Fruit fly (Drosophila melanogaster) whole organism, embryonic: ENCODE data around the gene Syt1.

Experiments used
- CG10543 ChIP-seq: fragments of 200-800 bp; sonication (Bioruptor generic); optimal IDR thresholded peaks from 3 replicates; lab custom pipeline; 2017; ENCODE audit warnings: missing biosample characterization, mild to moderate bottlenecking, missing genetic modification characterization, moderate library complexity
- CG10565 ChIP-seq: fragments of 200-800 bp; sonication (Bioruptor generic); optimal IDR thresholded peaks from 3 replicates; lab custom pipeline; 2016; ENCODE audit warnings: missing biosample characterization, mild to moderate bottlenecking, missing genetic modification characterization
- CG11093 ChIP-seq: fragments of 200-800 bp; sonication (Bioruptor generic); IDR thresholded peaks from 3 replicates; pipeline ENCODE4 v1.3.6; 2022; ENCODE audit warnings: missing biosample characterization, missing genetic modification characterization
- CG12104 ChIP-seq: fragments of 200-800 bp; sonication (Bioruptor generic); optimal IDR thresholded peaks from 3 replicates; lab custom pipeline; 2016; ENCODE audit warnings: missing biosample characterization, missing genetic modification characterization
- CG12219 ChIP-seq: fragments of 200-800 bp; sonication (Bioruptor generic); optimal IDR thresholded peaks from 3 replicates; lab custom pipeline; 2018; ENCODE audit warnings: missing biosample characterization, mild to moderate bottlenecking, missing genetic modification characterization
- CG14050 ChIP-seq: fragments of 200-800 bp; sonication (Bioruptor generic); IDR thresholded peaks from 3 replicates; pipeline ENCODE4 v1.3.6; 2022; ENCODE audit warnings: missing biosample characterization, missing genetic modification characterization
- CG14441 ChIP-seq: fragments of 200-800 bp; sonication (Bioruptor generic); IDR thresholded peaks from 2 replicates; pipeline ENCODE4 v1.3.6; 2022; ENCODE audit warnings: missing biosample characterization, missing genetic modification characterization
- CG2116 ChIP-seq: fragments of 200-800 bp; sonication (Bioruptor generic); optimal IDR thresholded peaks from 3 replicates; lab custom pipeline; 2018; ENCODE audit warnings: missing biosample characterization, mild to moderate bottlenecking, missing genetic modification characterization
- CG31365 ChIP-seq: fragments of 200-800 bp; sonication (Bioruptor generic); optimal IDR thresholded peaks from 2 replicates; lab custom pipeline; 2018; ENCODE audit warnings: missing biosample characterization, mild to moderate bottlenecking, missing genetic modification characterization
- CG32532 ChIP-seq: fragments of 200-800 bp; sonication (Bioruptor generic); IDR thresholded peaks from 2 replicates; pipeline ENCODE4 v1.3.6; 2022; ENCODE audit warnings: missing biosample characterization, missing genetic modification characterization
- CG33213 ChIP-seq: fragments of 200-800 bp; sonication (Bioruptor generic); optimal IDR thresholded peaks from 3 replicates; lab custom pipeline; 2016; ENCODE audit warnings: missing biosample characterization, missing genetic modification characterization
- CG34376 ChIP-seq: fragments of 200-800 bp; sonication (Bioruptor generic); optimal IDR thresholded peaks from 2 replicates; lab custom pipeline; 2018; ENCODE audit warnings: missing biosample characterization, mild to moderate bottlenecking, missing genetic modification characterization
- CG5180 ChIP-seq: fragments of 200-800 bp; sonication (Bioruptor generic); optimal IDR thresholded peaks from 3 replicates; lab custom pipeline; 2017; ENCODE audit warnings: missing biosample characterization, missing genetic modification characterization, mild to moderate bottlenecking, moderate library complexity, missing genetic modification reagents
- CG6175 ChIP-seq: fragments of 200-800 bp; sonication (Bioruptor generic); IDR thresholded peaks from 3 replicates; pipeline ENCODE4 v1.3.6; 2022; ENCODE audit warnings: missing biosample characterization, missing genetic modification characterization
- CG6791 ChIP-seq: fragments of 200-800 bp; sonication (Bioruptor generic); IDR thresholded peaks from 3 replicates; pipeline ENCODE4 v1.3.6; 2022; ENCODE audit warnings: missing biosample characterization, missing genetic modification characterization; ENCODE audit not compliant: partially characterized antibody
- CG6813 ChIP-seq: fragments of 200-800 bp; sonication (Bioruptor generic); optimal IDR thresholded peaks from 2 replicates; lab custom pipeline; 2017; ENCODE audit warnings: missing biosample characterization, missing genetic modification characterization, mild to moderate bottlenecking, moderate library complexity, missing genetic modification reagents
- CG9932 ChIP-seq: fragments of 200-800 bp; sonication (Bioruptor generic); IDR thresholded peaks from 2 replicates; pipeline ENCODE4 v1.3.6; 2022; ENCODE audit warnings: missing biosample characterization, missing genetic modification characterization
- Deaf1 ChIP-seq: fragments of 200-800 bp; optimal IDR thresholded peaks from 3 replicates; lab custom pipeline; 2019; ENCODE audit warnings: missing biosample characterization, mild to moderate bottlenecking, missing genetic modification characterization, moderate library complexity
- Dp ChIP-seq: fragments of 200-800 bp; sonication (Bioruptor generic); optimal IDR thresholded peaks from 2 replicates; lab custom pipeline; 2018; ENCODE audit warnings: missing biosample characterization, mild to moderate bottlenecking, missing genetic modification characterization, moderate library complexity
- Jarid2 ChIP-seq: fragments of 200-800 bp; sonication (Bioruptor generic); optimal IDR thresholded peaks from 3 replicates; lab custom pipeline; 2017; ENCODE audit warnings: mild to moderate bottlenecking, missing biosample characterization, missing genetic modification reagents, missing genetic modification characterization
- Med ChIP-seq: fragments of 200-800 bp; sonication (Bioruptor generic); peaks from one replicate; lab custom pipeline; 2016; ENCODE audit warnings: missing biosample characterization, missing genetic modification characterization, mild to moderate bottlenecking, inconsistent platforms, moderate library complexity
- NC2β ChIP-seq: fragments of 200-800 bp; sonication (Bioruptor generic); optimal IDR thresholded peaks from 2 replicates; lab custom pipeline; 2016; ENCODE audit warnings: missing biosample characterization, missing genetic modification characterization
- Nf-YB ChIP-seq: fragments of 200-800 bp; sonication (Bioruptor generic); optimal IDR thresholded peaks from 3 replicates; lab custom pipeline; 2019; ENCODE audit warnings: missing biosample characterization, mild to moderate bottlenecking, missing genetic modification characterization, moderate library complexity
- Pdp1 ChIP-seq, 2 experiments: fragments of 200-800 bp; sonication (Bioruptor generic); optimal IDR thresholded peaks; 3 replicates each; lab custom pipeline; 2016; ENCODE audit warnings: missing biosample characterization in 2 of 2, missing genetic modification characterization in 2 of 2, mild to moderate bottlenecking in 1 of 2, moderate library complexity in 1 of 2
- Sry-δ ChIP-seq: fragments of 200-800 bp; sonication (Bioruptor generic); optimal IDR thresholded peaks from 2 replicates; lab custom pipeline; 2016; ENCODE audit warnings: missing biosample characterization, missing genetic modification characterization
- amos ChIP-seq: fragments of 200-800 bp; sonication (Bioruptor generic); IDR thresholded peaks from 2 replicates; pipeline ENCODE4 v1.3.6; 2022; ENCODE audit warnings: missing biosample characterization, missing genetic modification characterization; ENCODE audit not compliant: partially characterized antibody
- cad ChIP-seq: fragments of >200 bp; optimal IDR thresholded peaks from 2 replicates; lab custom pipeline; 2017; ENCODE audit warnings: missing biosample characterization, missing genetic modification characterization
- cato ChIP-seq: fragments of 200-800 bp; sonication (Bioruptor generic); optimal IDR thresholded peaks from 2 replicates; lab custom pipeline; 2016; ENCODE audit warnings: missing biosample characterization, missing genetic modification characterization, borderline replicate concordance
- caup ChIP-seq: fragments of 200-800 bp; sonication (Bioruptor generic); optimal IDR thresholded peaks from 3 replicates; lab custom pipeline; 2017; ENCODE audit warnings: missing biosample characterization, mild to moderate bottlenecking, missing genetic modification characterization, moderate library complexity; ENCODE audit not compliant: severe bottlenecking
- chinmo ChIP-seq: fragments of 200-800 bp; sonication (Bioruptor generic); IDR thresholded peaks from 4 replicates; pipeline ENCODE4 v1.3.6; 2022; ENCODE audit warnings: missing biosample characterization, missing genetic modification characterization; ENCODE audit not compliant: partially characterized antibody
- cwo ChIP-seq: fragments of 200-800 bp; sonication (Bioruptor generic); optimal IDR thresholded peaks from 3 replicates; lab custom pipeline; 2017; ENCODE audit warnings: missing biosample characterization, missing genetic modification characterization, mild to moderate bottlenecking, moderate library complexity, missing genetic modification reagents
- eve ChIP-seq, 2 experiments: fragments of >200 bp; optimal IDR thresholded peaks; 2 replicates each; lab custom pipeline; 2017; ENCODE audit warnings: missing biosample characterization in 2 of 2, missing genetic modification characterization in 2 of 2
- eyg ChIP-seq: fragments of 200-800 bp; sonication (Bioruptor generic); optimal IDR thresholded peaks from 3 replicates; lab custom pipeline; 2016; ENCODE audit warnings: missing biosample characterization, missing genetic modification characterization
- gem ChIP-seq: fragments of 200-800 bp; sonication (Bioruptor generic); optimal IDR thresholded peaks from 2 replicates; lab custom pipeline; 2019; ENCODE audit warnings: missing biosample characterization, mild to moderate bottlenecking, missing genetic modification characterization, moderate library complexity
- jing ChIP-seq: fragments of 200-800 bp; sonication (Bioruptor generic); optimal IDR thresholded peaks from 2 replicates; lab custom pipeline; 2018; ENCODE audit warnings: missing biosample characterization, mild to moderate bottlenecking, missing genetic modification characterization
- knrl ChIP-seq: fragments of 200-800 bp; sonication (Bioruptor generic); IDR thresholded peaks from 3 replicates; pipeline ENCODE4 v1.3.6; 2022; ENCODE audit warnings: missing biosample characterization, missing genetic modification characterization; ENCODE audit not compliant: partially characterized antibody
- lab ChIP-seq: fragments of 200-800 bp; sonication (Bioruptor generic); optimal IDR thresholded peaks from 3 replicates; lab custom pipeline; 2017; ENCODE audit warnings: missing biosample characterization, missing genetic modification characterization, mild to moderate bottlenecking, moderate library complexity, missing genetic modification reagents
- org-1 ChIP-seq: fragments of 200-800 bp; sonication (Bioruptor generic); optimal IDR thresholded peaks from 2 replicates; lab custom pipeline; 2017; ENCODE audit warnings: missing biosample characterization, missing genetic modification characterization
- pnt ChIP-seq: fragments of 200-800 bp; sonication (Bioruptor generic); optimal IDR thresholded peaks from 3 replicates; lab custom pipeline; 2016; ENCODE audit warnings: missing biosample characterization, missing genetic modification characterization
- slou ChIP-seq: fragments of 200-800 bp; sonication (Bioruptor generic); optimal IDR thresholded peaks from 3 replicates; lab custom pipeline; 2016; ENCODE audit warnings: missing biosample characterization, missing genetic modification characterization
- sug ChIP-seq: fragments of 200-800 bp; optimal IDR thresholded peaks from 2 replicates; lab custom pipeline; 2019; ENCODE audit warnings: missing biosample characterization, mild to moderate bottlenecking, missing genetic modification characterization, moderate library complexity
- z ChIP-seq: fragments of 200-800 bp; sonication (Bioruptor generic); IDR thresholded peaks from 3 replicates; pipeline ENCODE4 v1.3.6; 2022; ENCODE audit warnings: missing biosample characterization, missing genetic modification characterization

Syt1 gene

DNA sequence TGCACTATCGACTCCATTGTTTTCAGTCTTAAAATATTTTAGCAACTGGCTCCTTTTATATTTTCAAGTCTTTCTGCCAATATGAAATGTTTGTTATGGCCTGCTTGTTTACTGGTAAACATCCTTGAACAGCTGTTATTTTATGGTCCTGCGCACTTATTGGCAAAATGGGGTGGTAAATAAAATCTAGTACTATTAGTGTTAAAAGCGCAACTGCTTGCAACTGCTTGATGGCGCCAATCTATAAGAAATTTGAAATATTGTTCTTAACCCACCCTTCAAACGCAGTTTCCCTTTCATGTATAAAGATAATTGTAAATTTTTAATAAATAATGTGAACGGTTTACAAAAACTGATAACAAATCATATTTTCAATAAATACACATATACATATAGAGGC lies 15.9 kb upstream of the Syt1 start, which contains the start of gene G6P (continued):
- TF ChIP-seq CG31365 (tag; lab: Kevin White, UChicago) (peak; percentile 94), Sry-δ (GFP tag; lab: Kevin White, UChicago) (no peak), eyg (GFP tag; lab: Kevin White, UChicago) (no peak), eve (GFP tag; optimal IDR thresholded peaks at IDR 0.05; lab: Kevin White, UChicago) (no peak), pnt (GFP tag; lab: Kevin White, UChicago) (no peak), Dp (GFP tag; lab: Kevin White, UChicago) (peak; percentile 70), CG10565 (GFP tag; lab: Kevin White, UChicago) (no peak), z (GFP tag; lab: Robert Waterston, UW) (no peak)

DNA sequence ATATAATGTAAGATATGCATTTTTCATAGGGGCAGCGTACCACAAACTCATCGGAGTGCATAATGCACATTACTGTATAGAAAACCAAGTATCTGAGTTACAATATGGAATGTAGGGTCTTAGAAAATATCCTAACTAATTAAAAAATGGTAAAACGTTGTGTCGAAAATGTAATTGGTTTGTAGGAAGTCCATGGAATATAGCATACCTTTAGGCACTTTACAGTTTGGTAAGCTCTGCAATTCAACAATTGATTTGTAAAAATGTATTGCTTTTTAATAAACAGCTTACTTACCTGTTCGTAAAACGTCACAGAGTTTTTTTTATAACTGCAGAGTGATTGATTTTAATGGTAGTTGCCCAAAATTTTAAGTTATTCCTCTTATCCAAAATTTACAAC lies 12.4 kb upstream of the Syt1 start, which contains the start of gene CG2964:
CG2964 (plus strand) TSS at position 301 of the 400 bp plus-strand sequence.
- no peak for TF ChIP-seq CG12219
- TF ChIP-seq cato (GFP tag; lab: Kevin White, UChicago) = no peak
- TF ChIP-seq CG34376 (GFP tag; lab: Kevin White, UChicago) = no peak
- TF ChIP-seq, all 482 proteins: peak for 0

DNA sequence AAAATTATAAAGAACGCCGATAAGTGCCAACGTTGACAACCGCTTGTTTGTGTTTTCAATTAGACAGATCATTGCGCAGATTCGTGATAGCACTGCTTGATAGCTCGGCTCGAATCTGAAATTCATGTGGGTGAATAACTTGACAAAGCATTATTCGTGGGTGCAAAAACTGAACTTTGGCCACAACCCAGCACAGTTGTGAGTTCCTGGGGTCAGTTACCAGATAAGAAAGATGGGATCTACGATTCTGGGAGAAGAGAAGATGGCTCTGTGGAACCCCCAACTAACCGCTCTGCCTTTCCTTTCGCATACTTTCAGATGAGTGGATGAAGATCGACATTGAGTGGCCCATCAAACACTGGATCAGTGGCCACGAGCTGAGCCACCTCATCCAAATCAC lies 11.1 kb upstream of the Syt1 start:
- TF ChIP-seq CG9932 (GFP tag; lab: Robert Waterston, UW) (no peak), CG14441 (GFP tag; lab: Robert Waterston, UW) (no peak), NC2β (GFP tag; lab: Kevin White, UChicago) (no peak), CG12104 (GFP tag; lab: Kevin White, UChicago) (no peak), CG33213 (no peak)
- TF ChIP-seq, all 482 proteins: peak for 0

DNA sequence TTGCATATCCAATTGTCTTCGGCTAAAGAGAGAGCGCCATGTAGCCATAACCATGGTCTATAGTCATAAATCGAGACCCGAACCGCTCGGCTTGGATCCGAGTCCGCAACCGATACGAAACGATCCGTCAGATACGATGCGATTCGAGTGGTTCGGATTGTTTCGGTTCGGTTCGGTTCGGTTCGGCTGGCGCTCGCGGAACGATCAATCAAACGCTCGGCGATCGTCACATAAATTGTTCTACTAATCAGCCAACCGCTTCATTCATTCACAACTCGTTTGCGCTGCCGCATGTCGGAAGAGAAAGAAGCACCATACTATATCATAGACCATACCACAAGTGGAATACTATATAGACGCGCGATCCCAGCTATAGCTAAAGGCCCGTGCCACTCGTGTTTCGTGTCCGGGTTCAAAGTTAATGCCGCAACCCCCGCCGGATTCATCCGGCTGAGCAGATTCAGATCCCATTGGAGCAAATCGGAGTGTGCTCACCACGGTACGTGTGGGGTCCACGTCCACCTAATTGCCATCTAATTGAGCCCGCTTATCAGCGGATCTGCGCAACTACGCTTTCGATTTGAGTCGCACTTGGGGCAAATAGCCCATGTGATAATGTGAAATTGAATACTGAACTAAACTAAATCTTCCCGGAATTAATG lies 8.4 kb upstream of the Syt1 start:
- TF ChIP-seq CG10543 (GFP tag; lab: Kevin White, UChicago) (peak; percentile 4), caup (GFP tag; lab: Kevin White, UChicago) (peak; percentile 17), CG6175 (GFP tag; lab: Robert Waterston, UW) (0 out of 3 replicates have a peak, but pooled peaks have one; percentile 15), CG2116 (no peak), knrl (0 out of 3 replicates have a peak, but pooled peaks have one; percentile 21), CG34376 (GFP tag; lab: Kevin White, UChicago) (peak; percentile 42), Deaf1 (tag; lab: Kevin White, UChicago) (peak; percentile 99), CG6791 (GFP tag; lab: Robert Waterston, UW) (0 out of 3 replicates have a peak, but pooled peaks have one; percentile 25), CG11093 (GFP tag; lab: Robert Waterston, UW) (no peak), CG5180 (GFP tag; lab: Kevin White, UChicago) (peak; percentile 95), Nf-YB (GFP tag; lab: Kevin White, UChicago) (peak; percentile 44), chinmo (GFP tag; lab: Robert Waterston, UW) (0 out of 4 replicates have a peak, but pooled peaks have one; percentile 43), gem (tag; lab: Kevin White, UChicago) (no peak), org-1 (GFP tag; lab: Kevin White, UChicago) (no peak), lab (GFP tag; lab: Kevin White, UChicago) (peak; percentile 75), cwo (GFP tag; lab: Kevin White, UChicago) (peak; percentile 38), cad (GFP tag; lab: Kevin White, UChicago) (peak; percentile 73), amos (peak; percentile 13; the same call in 1 of the 2 replicates), CG14050 (peak; percentile 56; the same call in 2 of the 3 replicates), Pdp1 (GFP tag; optimal IDR thresholded peaks at IDR 0.05; lab: Kevin White, UChicago) (peak in 1 of 2 experiments; percentile 33), Med (GFP tag; lab: Kevin White, UChicago) (peak; percentile 58), CG6813 (GFP tag; lab: Kevin White, UChicago) (no peak), Jarid2 (GFP tag; lab: Kevin White, UChicago) (peak; percentile 56), slou (no peak), sug (tag; lab: Kevin White, UChicago) (peak; percentile 90), CG32532 (GFP tag; lab: Robert Waterston, UW) (peak; percentile 21; the same call in 1 of the 2 replicates), jing (peak; percentile 55)
